Worm (Caenorhabditis elegans): ENCODE results near the gene sru-48.

The sru-48 gene

DNA sequence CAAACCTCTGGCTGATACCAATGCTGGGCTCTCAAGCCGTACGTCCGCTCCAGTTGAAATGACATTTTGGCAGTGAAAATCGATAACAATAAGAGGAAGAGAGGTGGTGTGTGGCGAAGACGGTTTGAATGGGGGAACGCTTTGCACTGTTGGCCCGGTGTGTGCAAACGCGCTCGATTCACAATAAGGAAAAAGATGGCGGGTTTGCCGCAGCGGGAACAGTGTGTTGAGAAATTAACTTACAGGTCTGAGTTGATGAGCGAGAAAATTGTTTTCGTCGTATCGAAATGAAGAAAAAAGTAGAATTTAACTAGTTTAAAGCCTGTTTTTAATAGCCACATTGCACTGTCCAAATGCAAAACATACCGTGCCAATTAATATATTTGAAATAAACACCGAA is 924 bp upstream of the sru-48 start, which contains the start of gene metl-9:
metl-9 (minus strand) TSS at position 101 of the 400 bp plus-strand sequence.
- TF ChIP-seq ztf-29 (GFP tag; IDR thresholded peaks at IDR 0.05) (no peak), cog-1 (tag; optimal IDR thresholded peaks at IDR 0.05) (no peak), flt-1 (GFP tag; IDR thresholded peaks at IDR 0.05) (no peak), med-1 (GFP tag; optimal IDR thresholded peaks at IDR 0.05; ENCODE audit: insufficient read depth) (no peak), T22C8.4 (GFP tag; IDR thresholded peaks at IDR 0.05) (no peak), ref-1 (GFP tag; conservative IDR thresholded peaks at IDR 0.05) (no peak), klf-2 (GFP tag; conservative IDR thresholded peaks at IDR 0.05) (no peak), ztf-23 (GFP tag; IDR thresholded peaks at IDR 0.05) (no peak), tab-1 (GFP tag; IDR thresholded peaks at IDR 0.05) (no peak)

DNA sequence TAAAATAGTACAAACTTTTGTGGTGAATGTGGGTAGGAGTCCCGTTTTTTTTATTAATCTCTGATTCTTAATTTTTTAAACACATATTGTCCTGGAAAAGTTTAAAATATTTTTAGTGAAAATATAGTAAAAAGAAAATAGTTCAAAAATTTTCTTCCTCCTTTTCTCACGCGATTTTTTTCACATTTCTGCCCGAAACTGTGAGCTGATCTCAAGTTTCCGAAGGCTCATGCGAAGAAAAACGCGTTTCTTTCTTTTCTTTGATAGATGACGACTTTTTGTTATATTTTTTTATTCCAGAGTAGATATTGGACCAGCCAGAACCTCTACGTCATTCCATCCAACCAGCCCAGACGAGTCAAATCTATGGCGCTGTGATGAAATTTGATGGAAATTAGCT is 4.0 kb downstream of the sru-48 start, which contains the start of gene T03G11.9:
T03G11.9 (plus strand) TSS at position 301 of the 400 bp plus-strand sequence.
- TF ChIP-seq klf-2 (GFP tag; conservative IDR thresholded peaks at IDR 0.05), result no peak

DNA sequence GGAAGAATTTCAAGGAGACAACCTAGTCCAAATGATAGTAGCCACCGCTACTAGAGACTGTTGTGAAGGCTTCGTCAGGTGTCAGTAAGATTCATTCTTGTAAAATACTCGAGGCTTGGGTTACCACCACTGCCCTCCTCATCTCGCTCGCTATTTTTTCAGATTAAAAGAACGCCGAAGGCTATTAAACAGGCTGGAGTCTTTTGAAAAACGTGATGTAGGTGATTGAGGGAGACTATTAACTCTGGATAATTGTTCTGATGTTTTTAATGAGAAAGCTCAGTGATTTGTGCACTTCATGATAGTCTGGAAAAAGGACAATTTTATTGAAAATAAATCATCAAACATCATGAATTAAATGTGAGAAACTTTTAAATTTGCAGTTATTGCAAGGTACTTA is 9.0 kb downstream of the sru-48 start, which contains the start of gene zig-6:
zig-6 (minus strand) TSS at position 101 of the 400 bp plus-strand sequence.
- TF ChIP-seq T22C8.4 (GFP tag; IDR thresholded peaks at IDR 0.05) (no peak), med-1 (GFP tag; optimal IDR thresholded peaks at IDR 0.05; ENCODE audit: insufficient read depth) (no peak), ztf-29 (GFP tag; IDR thresholded peaks at IDR 0.05) (no peak), flt-1 (GFP tag; IDR thresholded peaks at IDR 0.05) (no peak), tab-1 (GFP tag; IDR thresholded peaks at IDR 0.05) (no peak), ztf-23 (GFP tag; IDR thresholded peaks at IDR 0.05) (no peak), cog-1 (tag; optimal IDR thresholded peaks at IDR 0.05) (no peak), ref-1 (GFP tag; conservative IDR thresholded peaks at IDR 0.05) (no peak), klf-2 (GFP tag; conservative IDR thresholded peaks at IDR 0.05) (no peak)

DNA sequence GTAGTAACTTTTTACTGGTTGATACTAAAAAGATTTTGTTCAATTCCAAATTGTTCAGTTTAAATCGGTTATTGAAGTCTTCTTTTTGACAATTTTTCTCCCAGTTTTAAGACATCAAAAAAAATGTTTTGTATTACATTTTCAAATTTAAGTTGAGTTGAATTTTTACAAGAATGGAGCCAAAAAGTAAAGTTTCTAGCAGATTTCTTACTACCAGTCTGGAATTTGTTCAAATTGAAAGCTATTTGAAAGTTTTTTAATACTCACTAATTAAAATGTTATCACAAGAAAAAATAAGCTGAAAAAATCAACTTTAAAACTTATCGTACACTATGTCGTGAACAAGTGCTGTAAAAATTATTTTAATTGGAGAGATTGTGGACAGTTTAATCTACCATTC is 10.1 kb downstream of the sru-48 start:
- TF ChIP-seq tab-1 (GFP tag; IDR thresholded peaks at IDR 0.05) (no peak), ztf-23 (GFP tag; IDR thresholded peaks at IDR 0.05) (no peak), ztf-29 (GFP tag; IDR thresholded peaks at IDR 0.05) (no peak), flt-1 (GFP tag; IDR thresholded peaks at IDR 0.05) (no peak), med-1 (GFP tag; optimal IDR thresholded peaks at IDR 0.05; ENCODE audit: insufficient read depth) (no peak), klf-2 (GFP tag; conservative IDR thresholded peaks at IDR 0.05) (no peak), T22C8.4 (GFP tag; IDR thresholded peaks at IDR 0.05) (no peak), ref-1 (GFP tag; conservative IDR thresholded peaks at IDR 0.05) (no peak)

DNA sequence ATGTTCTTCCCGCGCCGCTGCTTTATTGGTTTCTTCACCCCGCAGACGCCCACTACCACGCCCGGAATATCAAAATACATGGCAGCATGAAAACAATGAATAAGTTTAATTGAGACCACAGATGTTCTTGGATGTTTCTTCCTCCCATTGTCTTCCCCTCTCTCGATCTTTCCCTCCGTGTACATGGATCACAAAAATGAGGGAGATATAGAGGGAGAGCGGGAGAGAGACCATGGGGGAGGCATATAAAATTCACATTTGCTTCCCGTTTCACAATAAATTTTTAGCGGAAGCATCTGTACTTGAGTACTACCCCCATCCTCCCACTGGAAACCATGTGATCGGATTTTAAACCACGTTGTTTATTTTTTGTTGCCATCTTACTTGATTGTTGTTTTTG is 13.4 kb downstream of the sru-48 start:
- TF ChIP-seq med-1 (GFP tag; optimal IDR thresholded peaks at IDR 0.05; ENCODE audit: insufficient read depth) (no peak), ztf-23 (GFP tag; IDR thresholded peaks at IDR 0.05) (0 out of 2 replicates have a peak, but pooled peaks have one; percentile 9), ztf-29 (GFP tag; IDR thresholded peaks at IDR 0.05) (no peak), flt-1 (GFP tag; IDR thresholded peaks at IDR 0.05) (no peak)

DNA sequence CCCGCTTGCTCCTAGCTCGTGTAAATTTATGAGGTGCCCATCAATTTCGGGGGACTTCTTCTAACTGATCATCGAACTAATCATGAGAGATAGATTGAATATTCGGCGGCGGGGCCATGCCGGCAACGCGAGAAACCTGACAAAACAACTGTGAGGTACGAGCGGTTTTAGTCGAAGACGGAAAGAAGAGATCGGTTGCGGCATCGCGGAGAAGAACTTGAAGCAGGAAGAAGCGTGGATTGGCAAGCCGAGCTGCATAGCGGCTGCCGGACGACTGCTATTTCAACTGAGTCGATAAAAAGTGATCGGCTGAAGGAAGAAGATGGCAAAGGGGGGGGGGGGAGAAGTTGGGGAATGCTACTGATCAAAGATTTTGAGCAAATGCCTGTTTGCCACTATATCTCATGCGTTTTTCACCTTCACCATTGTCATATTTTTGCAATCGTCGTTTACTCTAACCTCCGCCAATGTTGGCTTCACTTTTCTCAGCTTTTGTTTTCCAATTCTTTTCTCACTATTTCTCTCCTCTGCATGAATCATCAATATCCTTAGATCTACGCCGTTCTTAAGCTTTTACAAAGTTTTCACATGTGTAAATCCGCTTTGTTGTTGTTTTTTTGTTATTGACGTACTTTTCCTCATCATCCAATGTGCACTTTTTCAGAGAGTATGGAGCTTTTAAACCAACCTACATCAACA is 15.6 kb downstream of the sru-48 start, which contains the start of gene pqn-62:
pqn-62 (plus strand) TSS at position 649 of the 699 bp plus-strand sequence.
- TF ChIP-seq T22C8.4 (GFP tag; IDR thresholded peaks at IDR 0.05), result no peak
- TF ChIP-seq ztf-23 (GFP tag; IDR thresholded peaks at IDR 0.05), result no peak
- TF ChIP-seq cog-1 (tag; optimal IDR thresholded peaks at IDR 0.05), result no peak
- TF ChIP-seq flt-1 (GFP tag; IDR thresholded peaks at IDR 0.05), result no peak
- TF ChIP-seq med-1 (GFP tag; optimal IDR thresholded peaks at IDR 0.05; ENCODE audit: insufficient read depth), result no peak

DNA sequence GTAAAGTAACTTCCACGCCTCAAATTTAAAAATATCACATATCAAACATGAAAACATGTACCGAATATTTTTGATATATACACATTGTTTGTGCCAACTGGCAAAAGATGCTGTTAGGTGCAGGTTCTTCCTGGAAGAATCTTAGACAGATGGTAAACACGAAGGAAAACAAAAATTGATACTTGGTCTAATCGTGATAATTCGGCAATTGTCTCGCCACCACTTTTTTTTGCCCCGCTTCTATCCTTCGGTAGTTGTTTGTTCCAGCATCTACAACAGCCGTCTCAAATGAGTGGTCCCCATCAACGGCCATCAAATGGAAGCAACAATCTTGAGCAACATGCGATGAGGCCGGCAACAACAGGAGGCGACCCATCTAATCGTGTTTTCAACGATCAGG is 17.5 kb downstream of the sru-48 start:
- TF ChIP-seq tab-1 (GFP tag; IDR thresholded peaks at IDR 0.05) (no peak), ztf-29 (GFP tag; IDR thresholded peaks at IDR 0.05) (no peak), flt-1 (GFP tag; IDR thresholded peaks at IDR 0.05) (no peak), klf-2 (GFP tag; conservative IDR thresholded peaks at IDR 0.05) (no peak), ref-1 (GFP tag; conservative IDR thresholded peaks at IDR 0.05) (no peak), cog-1 (tag; optimal IDR thresholded peaks at IDR 0.05) (no peak), ztf-23 (GFP tag; IDR thresholded peaks at IDR 0.05) (no peak), med-1 (GFP tag; optimal IDR thresholded peaks at IDR 0.05; ENCODE audit: insufficient read depth) (no peak), T22C8.4 (GFP tag; IDR thresholded peaks at IDR 0.05) (no peak)

DNA sequence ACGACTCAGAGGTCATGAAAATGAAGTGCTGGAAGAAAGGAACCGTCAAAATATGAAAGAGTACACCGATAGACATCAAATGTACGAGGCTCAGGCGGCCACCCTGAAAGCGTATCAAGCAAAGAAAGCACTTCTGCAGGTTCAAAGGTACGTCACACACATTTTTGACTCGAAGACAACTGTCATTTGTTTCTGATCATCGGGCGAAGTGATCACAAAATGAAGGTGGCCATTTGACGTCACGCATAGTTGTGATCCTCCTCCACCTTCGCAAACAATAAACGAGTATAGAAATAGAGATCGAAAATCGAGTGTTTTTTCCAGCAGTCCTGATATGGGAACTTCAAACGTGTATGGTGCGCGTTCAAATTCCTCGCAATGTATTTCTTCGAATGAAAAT is 19.3 kb downstream of the sru-48 start:
- no peak for TF ChIP-seq ztf-29 (GFP tag; IDR thresholded peaks at IDR 0.05)
- no peak for TF ChIP-seq ref-1 (GFP tag; conservative IDR thresholded peaks at IDR 0.05)
- TF ChIP-seq tab-1 (GFP tag; IDR thresholded peaks at IDR 0.05), result no peak
- TF ChIP-seq flt-1 (GFP tag; IDR thresholded peaks at IDR 0.05), result no peak
- no peak for TF ChIP-seq med-1 (GFP tag; optimal IDR thresholded peaks at IDR 0.05; ENCODE audit: insufficient read depth)
- no peak for TF ChIP-seq T22C8.4 (GFP tag; IDR thresholded peaks at IDR 0.05)
- no peak for TF ChIP-seq cog-1 (tag; optimal IDR thresholded peaks at IDR 0.05)
- no peak for TF ChIP-seq klf-2 (GFP tag; conservative IDR thresholded peaks at IDR 0.05)
- no peak for TF ChIP-seq ztf-23 (GFP tag; IDR thresholded peaks at IDR 0.05)

DNA sequence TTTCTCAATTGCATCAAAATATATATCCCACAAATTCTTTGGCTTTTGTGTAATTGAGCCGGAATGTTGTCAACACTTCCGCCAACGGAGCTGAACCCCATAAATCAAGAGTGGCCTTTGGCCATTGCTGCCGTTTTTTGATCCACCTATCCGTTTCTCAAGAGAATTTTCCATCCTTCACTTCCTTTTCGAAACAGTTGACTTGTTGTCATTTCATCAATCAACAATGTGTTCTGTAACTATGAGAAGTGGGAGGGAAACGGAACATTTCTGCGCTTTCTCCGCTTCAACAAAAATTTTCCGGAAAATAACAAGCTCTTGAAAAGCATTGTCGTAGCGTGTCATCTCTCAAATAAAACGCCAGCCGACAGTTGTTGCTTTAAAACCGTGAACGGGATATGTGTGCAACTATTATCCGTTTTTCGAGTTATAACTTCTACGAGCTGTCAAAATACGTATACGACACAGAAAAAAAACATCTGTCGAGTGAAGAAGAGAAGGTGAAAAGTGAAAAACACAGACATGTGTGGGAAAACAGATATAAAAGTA is 19.9 kb downstream of the sru-48 start:
- TF ChIP-seq med-1 (GFP tag; optimal IDR thresholded peaks at IDR 0.05; ENCODE audit: insufficient read depth) (no peak), klf-2 (GFP tag; conservative IDR thresholded peaks at IDR 0.05) (no peak), ztf-23 (GFP tag; IDR thresholded peaks at IDR 0.05) (no peak), T22C8.4 (GFP tag; IDR thresholded peaks at IDR 0.05) (no peak), tab-1 (GFP tag; IDR thresholded peaks at IDR 0.05) (no peak), ztf-29 (GFP tag; IDR thresholded peaks at IDR 0.05) (no peak), flt-1 (GFP tag; IDR thresholded peaks at IDR 0.05) (no peak), ref-1 (GFP tag; conservative IDR thresholded peaks at IDR 0.05) (no peak), cog-1 (tag; optimal IDR thresholded peaks at IDR 0.05) (no peak)

DNA sequence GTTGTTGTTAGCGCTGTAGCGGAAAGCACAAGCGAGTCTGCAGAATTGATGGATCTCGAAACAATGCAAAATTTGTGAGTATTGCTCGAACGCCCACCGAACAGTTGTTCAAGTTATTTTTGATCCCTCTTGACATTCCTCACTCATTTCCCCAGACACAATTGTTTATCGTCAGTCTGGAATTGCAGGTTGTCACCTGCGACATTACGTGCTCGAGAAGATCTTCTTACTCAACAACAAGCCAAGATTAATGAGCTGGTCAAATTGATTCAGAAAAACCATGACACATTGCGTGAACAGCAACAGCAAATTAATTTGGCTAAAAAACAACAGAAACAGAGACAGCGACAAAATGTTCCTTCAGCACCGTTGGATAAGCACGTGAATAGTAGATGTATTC is 21.9 kb downstream of the sru-48 start:
- TF ChIP-seq ztf-23 (GFP tag; IDR thresholded peaks at IDR 0.05) (no peak), flt-1 (GFP tag; IDR thresholded peaks at IDR 0.05) (no peak), tab-1 (GFP tag; IDR thresholded peaks at IDR 0.05) (no peak), T22C8.4 (GFP tag; IDR thresholded peaks at IDR 0.05) (no peak), cog-1 (tag; optimal IDR thresholded peaks at IDR 0.05) (no peak), klf-2 (GFP tag; conservative IDR thresholded peaks at IDR 0.05) (no peak), med-1 (GFP tag; optimal IDR thresholded peaks at IDR 0.05; ENCODE audit: insufficient read depth) (no peak), ref-1 (GFP tag; conservative IDR thresholded peaks at IDR 0.05) (no peak), ztf-29 (GFP tag; IDR thresholded peaks at IDR 0.05) (no peak)

Data from whole organism, midembryonic.